Worm (Caenorhabditis elegans) whole organism, young adult: ENCODE data around the gene mex-1.

Experiments
- B0261.1 ChIP-seq: sonication (generic microtip); optimal IDR thresholded peaks from 2 replicates; lab custom pipeline; 2016; ENCODE audit warnings: mild to moderate bottlenecking, missing genetic modification characterization, moderate library complexity, missing compliant biosample characterization
- F10E7.11 ChIP-seq: sonication (generic microtip); optimal IDR thresholded peaks from 2 replicates; lab custom pipeline; 2017; ENCODE audit warnings: mild to moderate bottlenecking, missing genetic modification characterization, moderate library complexity, missing compliant biosample characterization
- K11D2.4 ChIP-seq: fragments of 200-800 bp; sonication (Bioruptor generic); IDR thresholded peaks from 2 replicates; pipeline ENCODE4 v1.3.6; 2022; ENCODE audit warnings: missing genetic modification reagents, missing genetic modification characterization, missing compliant biosample characterization
- T07F8.4 ChIP-seq: sonication (generic microtip); optimal IDR thresholded peaks from 2 replicates; lab custom pipeline; 2016; ENCODE audit warnings: mild to moderate bottlenecking, missing genetic modification characterization, moderate library complexity, missing compliant biosample characterization
- T26A5.8 ChIP-seq: sonication (generic microtip); optimal IDR thresholded peaks from 2 replicates; lab custom pipeline; 2016; ENCODE audit warnings: missing genetic modification characterization, missing compliant biosample characterization
- Y95B8A.8 ChIP-seq: fragments of 200-800 bp; sonication (Bioruptor generic); IDR thresholded peaks from 2 replicates; pipeline ENCODE4 v1.3.6; 2022; ENCODE audit warnings: missing genetic modification reagents, missing genetic modification characterization, missing compliant biosample characterization
- akir-1 ChIP-seq: fragments of 200-800 bp; sonication (Bioruptor generic); optimal IDR thresholded peaks from 2 replicates; lab custom pipeline; 2018; ENCODE audit warnings: mild to moderate bottlenecking, missing genetic modification characterization, moderate library complexity, missing compliant biosample characterization
- aptf-3 ChIP-seq: fragments of 200-800 bp; sonication (Bioruptor generic); IDR thresholded peaks from 2 replicates; pipeline ENCODE4 v1.3.6; 2022; ENCODE audit warnings: missing genetic modification characterization, missing compliant biosample characterization
- attf-3 ChIP-seq: fragments of 200-800 bp; sonication (Bioruptor generic); conservative IDR thresholded peaks from 2 replicates; pipeline ENCODE4 v1.3.6; 2022; ENCODE audit warnings: missing genetic modification reagents, missing genetic modification characterization, missing compliant biosample characterization
- bed-2 ChIP-seq: fragments of 200-800 bp; sonication (Bioruptor generic); IDR thresholded peaks from 2 replicates; pipeline ENCODE4 v1.3.6; 2022; ENCODE audit warnings: missing genetic modification reagents, missing genetic modification characterization, missing compliant biosample characterization
- cebp-1 ChIP-seq, 2 experiments: fragments of 200-800 bp in 1 of 2; sonication (Bioruptor generic) in 1 of 2; sonication (generic microtip) in 1 of 2; IDR thresholded peaks in 1 of 2; optimal IDR thresholded peaks in 1 of 2; 2 replicates each; pipeline versions ENCODE4 v1.3.6 to Lab custom; 2017 to 2022; ENCODE audit warnings: missing compliant biosample characterization in 2 of 2, missing genetic modification characterization in 2 of 2, mild to moderate bottlenecking in 1 of 2, missing genetic modification reagents in 1 of 2, moderate library complexity in 1 of 2
- ceh-100 ChIP-seq: fragments of 200-800 bp; sonication (Bioruptor generic); IDR thresholded peaks from 2 replicates; pipeline ENCODE4 v1.3.6; 2022; ENCODE audit warnings: missing genetic modification reagents, missing genetic modification characterization, missing compliant biosample characterization
- dpff-1 ChIP-seq: sonication (generic microtip); optimal IDR thresholded peaks from 2 replicates; lab custom pipeline; 2017; ENCODE audit warnings: mild to moderate bottlenecking, missing genetic modification characterization, missing compliant biosample characterization
- dpl-1 ChIP-seq: fragments of 150-350 bp; optimal IDR thresholded peaks from 2 replicates; lab custom pipeline; 2014; ENCODE audit warnings: missing biosample characterization, missing genetic modification reagents, missing genetic modification characterization
- egl-18 ChIP-seq: fragments of 200-800 bp; sonication (Bioruptor generic); IDR thresholded peaks from 2 replicates; pipeline ENCODE4 v1.3.6; 2022; ENCODE audit warnings: missing genetic modification reagents, missing genetic modification characterization, missing compliant biosample characterization
- egl-44 ChIP-seq: fragments of 200-800 bp; sonication (Bioruptor generic); IDR thresholded peaks from 2 replicates; pipeline ENCODE4 v1.3.6; 2022; ENCODE audit warnings: missing genetic modification reagents, missing genetic modification characterization, missing compliant biosample characterization
- ets-4 ChIP-seq: fragments of 200-800 bp; sonication (Bioruptor generic); optimal IDR thresholded peaks from 2 replicates; lab custom pipeline; 2018; ENCODE audit warnings: mild to moderate bottlenecking, missing genetic modification characterization, missing compliant biosample characterization
- hlh-12 ChIP-seq: sonication (generic microtip); optimal IDR thresholded peaks from 2 replicates; lab custom pipeline; 2016; ENCODE audit warnings: missing genetic modification characterization, missing compliant biosample characterization
- lag-1 ChIP-seq: fragments of 200-800 bp; sonication (Bioruptor generic); IDR thresholded peaks from 2 replicates; pipeline ENCODE4 v1.3.6; 2022; ENCODE audit warnings: missing genetic modification reagents, missing genetic modification characterization, missing compliant biosample characterization
- let-607 ChIP-seq, 2 experiments: fragments of 200-800 bp in 1 of 2; sonication (Bioruptor generic) in 1 of 2; sonication (generic microtip) in 1 of 2; optimal IDR thresholded peaks; 2 replicates each; lab custom pipeline; 2016 to 2018; ENCODE audit warnings: mild to moderate bottlenecking in 2 of 2, missing compliant biosample characterization in 2 of 2, missing genetic modification characterization in 2 of 2, moderate library complexity in 2 of 2, missing genotype in 1 of 2
- madf-10 ChIP-seq: sonication (generic microtip); optimal IDR thresholded peaks from 2 replicates; lab custom pipeline; 2016; ENCODE audit warnings: mild to moderate bottlenecking, missing genetic modification characterization, missing compliant biosample characterization
- mes-4 ChIP-seq: sonication (generic microtip); optimal IDR thresholded peaks from 2 replicates; lab custom pipeline; 2016; ENCODE audit warnings: missing genotype, missing genetic modification characterization, missing compliant biosample characterization
- nfya-2 ChIP-seq: fragments of 200-800 bp; sonication (Bioruptor generic); IDR thresholded peaks from 2 replicates; pipeline ENCODE4 v1.3.6; 2022; ENCODE audit warnings: missing genetic modification reagents, missing genetic modification characterization, missing compliant biosample characterization
- nfyb-1 ChIP-seq: fragments of 200-800 bp; sonication (Bioruptor generic); IDR thresholded peaks from 2 replicates; pipeline ENCODE4 v1.3.6; 2022; ENCODE audit warnings: missing genetic modification reagents, missing genetic modification characterization, missing compliant biosample characterization
- nhr-120 ChIP-seq: fragments of 200-800 bp; sonication (Bioruptor generic); IDR thresholded peaks from 2 replicates; pipeline ENCODE4 v1.3.6; 2022; ENCODE audit warnings: missing genetic modification characterization, missing compliant biosample characterization
- nhr-80 ChIP-seq: sonication (generic microtip); optimal IDR thresholded peaks from 2 replicates; lab custom pipeline; 2016; ENCODE audit warnings: missing genetic modification characterization, missing compliant biosample characterization
- nhr-90 ChIP-seq: sonication (generic microtip); optimal IDR thresholded peaks from 2 replicates; lab custom pipeline; 2016; ENCODE audit warnings: missing genotype, mild to moderate bottlenecking, missing genetic modification characterization, missing compliant biosample characterization
- repo-1 ChIP-seq: sonication (generic microtip); optimal IDR thresholded peaks from 2 replicates; lab custom pipeline; 2017; ENCODE audit warnings: mild to moderate bottlenecking, missing genetic modification characterization, missing compliant biosample characterization
- snpc-1.1 ChIP-seq: sonication (generic microtip); optimal IDR thresholded peaks from 2 replicates; lab custom pipeline; 2017; ENCODE audit warnings: missing genetic modification characterization, mild to moderate bottlenecking, missing compliant biosample characterization, antibody characterized with exemption, moderate library complexity, missing genotype, missing genetic modification reagents; ENCODE audit not compliant: insufficient read depth
- sptf-2 ChIP-seq: fragments of 200-800 bp; sonication (Bioruptor generic); optimal IDR thresholded peaks from 2 replicates; lab custom pipeline; 2018; ENCODE audit warnings: mild to moderate bottlenecking, missing genetic modification characterization, missing compliant biosample characterization
- tbx-9 ChIP-seq: sonication (generic microtip); optimal IDR thresholded peaks from 2 replicates; lab custom pipeline; 2016; ENCODE audit warnings: borderline replicate concordance, missing genetic modification characterization, inconsistent platforms, missing compliant biosample characterization
- tlf-1 ChIP-seq: fragments of 200-800 bp; sonication (Bioruptor generic); optimal IDR thresholded peaks from 2 replicates; lab custom pipeline; 2018; ENCODE audit warnings: mild to moderate bottlenecking, missing genetic modification characterization, missing compliant biosample characterization
- unc-62 ChIP-seq: fragments of 150-350 bp; optimal IDR thresholded peaks from 2 replicates; lab custom pipeline; 2014; ENCODE audit warnings: missing biosample characterization, missing genetic modification reagents, missing genetic modification characterization
- ztf-25 ChIP-seq: fragments of 200-800 bp; sonication (Bioruptor generic); IDR thresholded peaks from 2 replicates; pipeline ENCODE4 v1.3.6; 2022; ENCODE audit warnings: missing genetic modification reagents, missing genetic modification characterization, missing compliant biosample characterization
- ztf-3 ChIP-seq: fragments of 200-800 bp; sonication (Bioruptor generic); optimal IDR thresholded peaks from 2 replicates; lab custom pipeline; 2018; ENCODE audit warnings: mild to moderate bottlenecking, missing genetic modification characterization, missing compliant biosample characterization

The mex-1 gene

ce11 chrII:11960596-11961217 lies 7.7 kb upstream of the mex-1 start (continued):
- TF ChIP-seq akir-1 (GFP tag; lab: Kevin White, UChicago) (peak; percentile 75), dpl-1 (GFP tag; lab: Kevin White, UChicago) (peak; percentile 37), Y95B8A.8 (GFP tag; lab: Robert Waterston, UW) (peak; percentile 94), nhr-80 (tag; lab: Kevin White, UChicago) (peak; percentile 71), egl-18 (GFP tag; lab: Robert Waterston, UW) (peak; percentile 92), F10E7.11 (peak; percentile 98), lag-1 (GFP tag; lab: Robert Waterston, UW) (peak; percentile 71; the same call in 1 of the 2 replicates), B0261.1 (peak; percentile 100), snpc-1.1 (tag; lab: Kevin White, UChicago) (peak; percentile 77), ets-4 (peak; percentile 99), ztf-3 (GFP tag; lab: Kevin White, UChicago) (peak; percentile 84), repo-1 (tag; lab: Kevin White, UChicago) (peak; percentile 96), nhr-120 (peak; percentile 99), ceh-100 (GFP tag; lab: Robert Waterston, UW) (peak; percentile 89), dpff-1 (tag; lab: Kevin White, UChicago) (peak; percentile 88), mes-4 (tag; lab: Kevin White, UChicago) (peak; percentile 95), sptf-2 (GFP tag; lab: Kevin White, UChicago) (peak; percentile 99), hlh-12 (tag; lab: Kevin White, UChicago) (peak; percentile 91), nhr-90 (tag; lab: Kevin White, UChicago) (peak; percentile 98), madf-10 (tag; lab: Kevin White, UChicago) (peak; percentile 92), unc-62 (GFP tag; lab: Kevin White, UChicago) (no peak), nfya-2 (GFP tag; lab: Robert Waterston, UW) (0 out of 2 replicates have a peak, but pooled peaks have one; percentile 79), bed-2 (GFP tag; lab: Robert Waterston, UW) (peak; percentile 92), tbx-9 (tag; lab: Kevin White, UChicago) (peak; percentile 97), cebp-1 (GFP tag; IDR thresholded peaks at IDR 0.05; lab: Robert Waterston, UW) (peak; percentile 88), cebp-1 (tag; optimal IDR thresholded peaks at IDR 0.05; lab: Kevin White, UChicago) (peak; percentile 95), T26A5.8 (tag; lab: Kevin White, UChicago) (peak; percentile 99), egl-44 (peak; percentile 99), aptf-3 (GFP tag; lab: Robert Waterston, UW) (peak; percentile 95), K11D2.4 (peak; percentile 87), attf-3 (GFP tag; lab: Robert Waterston, UW) (peak; percentile 85), T07F8.4 (tag; lab: Kevin White, UChicago) (peak; percentile 95), tlf-1 (GFP tag; lab: Kevin White, UChicago) (peak; percentile 91)

- no peak for TF ChIP-seq ztf-25 (GFP tag; lab: Robert Waterston, UW)
- peak; percentile 81 for TF ChIP-seq attf-3 (GFP tag; lab: Robert Waterston, UW)
Measured at ce11 chrII:11962083-11962482, 6.4 kb upstream of the mex-1 start, which contains the start of the genes W03C9.1 and W03C9.2. W03C9.1 (minus strand) TSS chrII:11962128. W03C9.2 (plus strand) TSS chrII:11962368.

ce11 chrII:11963132-11963630 lies 5.3 kb upstream of the mex-1 start:
- TF ChIP-seq let-607 (tag; optimal IDR thresholded peaks at IDR 0.05; lab: Kevin White, UChicago), result no peak
- 0 out of 2 replicates have a peak, but pooled peaks have one; percentile 41 for TF ChIP-seq nfya-2 (GFP tag; lab: Robert Waterston, UW)
- peak; percentile 94 for TF ChIP-seq nfyb-1
- TF ChIP-seq, all 124 proteins: peak for 2
